Fruit fly (Drosophila melanogaster): ENCODE data around the gene CG11131.

- TF ChIP-seq dmrt93B (GFP tag; optimal IDR thresholded peaks at IDR 0.05) = no peak
- no peak for TF ChIP-seq pan (optimal IDR thresholded peaks at IDR 0.05)
- TF ChIP-seq Vsx2 (GFP tag; optimal IDR thresholded peaks at IDR 0.05; ENCODE audit: partially characterized antibody) = no peak
- TF ChIP-seq OdsH (GFP tag; optimal IDR thresholded peaks at IDR 0.05) = no peak
- TF ChIP-seq foxo (GFP tag; optimal IDR thresholded peaks at IDR 0.05) = no peak
- no peak for TF ChIP-seq N (GFP tag; optimal IDR thresholded peaks at IDR 0.05)
- TF ChIP-seq dl (GFP tag; optimal IDR thresholded peaks at IDR 0.05; ENCODE audit: insufficient read depth in 1 of 2, partially characterized antibody in 2 of 2) = no peak
- TF ChIP-seq Jra (GFP tag; optimal IDR thresholded peaks at IDR 0.05) = no peak
- no peak for TF ChIP-seq usp (GFP tag; optimal IDR thresholded peaks at IDR 0.05)
- no peak for TF ChIP-seq h (GFP tag; optimal IDR thresholded peaks at IDR 0.05)
Observed at dm6 chr3L:22879344-22879723, 19.2 kb upstream of the CG11131 start.
